Worm (Caenorhabditis elegans): Measurements from ENCODE around the gene W02D7.6.

DNA sequence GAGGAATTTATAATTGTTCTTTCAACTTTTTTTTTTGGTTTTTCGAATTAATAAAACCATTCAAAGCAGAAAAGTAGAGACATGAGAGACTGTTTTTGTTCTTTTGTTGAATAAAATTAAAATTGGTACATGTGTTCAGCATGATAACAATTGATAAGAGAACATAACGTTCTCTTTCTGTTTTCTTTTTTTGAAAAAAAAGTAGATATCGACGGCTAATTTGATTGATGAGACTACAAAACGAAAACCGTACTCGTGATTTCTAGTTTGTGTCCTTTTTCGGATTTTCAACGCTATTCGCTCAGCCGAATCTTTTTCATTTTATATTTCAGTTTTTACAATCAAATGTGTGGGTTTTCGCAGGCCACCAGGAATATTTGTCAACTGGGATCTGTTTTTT is 44.1 kb upstream of the W02D7.6 start, which contains the start of gene C08D8.1:
- TF ChIP-seq unc-62 (GFP tag; optimal IDR thresholded peaks at IDR 0.05), result no peak
- TF ChIP-seq F13H6.1 (tag; optimal IDR thresholded peaks at IDR 0.05), result no peak
- TF ChIP-seq ZK546.5 (tag; optimal IDR thresholded peaks at IDR 0.05), result no peak
- TF ChIP-seq peb-1 (tag; optimal IDR thresholded peaks at IDR 0.05), result no peak
- no peak for TF ChIP-seq sem-4 (tag; optimal IDR thresholded peaks at IDR 0.05)
- TF ChIP-seq sma-9 (GFP tag; optimal IDR thresholded peaks at IDR 0.05), result no peak
- no peak for TF ChIP-seq sma-9 (tag; optimal IDR thresholded peaks at IDR 0.05)

All from whole organism, L2 larva.